Worm (Caenorhabditis elegans): Measurements from ENCODE around the gene Y43F8B.3.
A peak's percentile ranks its signal among the peaks of the same experiment; 100 is the strongest.

Y43F8B.3 gene

ce11 chrV:19520597-19521322 lies 17.9 kb downstream of the Y43F8B.3 start:
- TF ChIP-seq cog-1 (tag; optimal IDR thresholded peaks at IDR 0.05) (no peak), tab-1 (GFP tag; IDR thresholded peaks at IDR 0.05) (no peak), med-1 (GFP tag; optimal IDR thresholded peaks at IDR 0.05; ENCODE audit: insufficient read depth) (no peak), klf-2 (GFP tag; conservative IDR thresholded peaks at IDR 0.05) (no peak), flt-1 (GFP tag; IDR thresholded peaks at IDR 0.05) (no peak), ztf-29 (GFP tag; IDR thresholded peaks at IDR 0.05) (no peak)

ce11 chrV:19521351-19522278 lies 18.7 kb downstream of the Y43F8B.3 start:
- TF ChIP-seq flt-1 (GFP tag; IDR thresholded peaks at IDR 0.05) (no peak), tab-1 (GFP tag; IDR thresholded peaks at IDR 0.05) (0 out of 2 replicates have a peak, but pooled peaks have one; percentile 50), cog-1 (tag; optimal IDR thresholded peaks at IDR 0.05) (no peak)

ce11 chrV:19522551-19523137 lies 19.7 kb downstream of the Y43F8B.3 start:
- TF ChIP-seq T22C8.4 (GFP tag; IDR thresholded peaks at IDR 0.05) (peak; percentile 25; the same call in 1 of the 2 replicates), ref-1 (GFP tag; conservative IDR thresholded peaks at IDR 0.05) (0 out of 2 replicates have a peak, but pooled peaks have one; percentile 47), tab-1 (GFP tag; IDR thresholded peaks at IDR 0.05) (0 out of 2 replicates have a peak, but pooled peaks have one; percentile 68), cog-1 (tag; optimal IDR thresholded peaks at IDR 0.05) (peak; percentile 91), med-1 (GFP tag; optimal IDR thresholded peaks at IDR 0.05; ENCODE audit: insufficient read depth) (no peak), ztf-29 (GFP tag; IDR thresholded peaks at IDR 0.05) (no peak), ztf-23 (GFP tag; IDR thresholded peaks at IDR 0.05) (peak; percentile 63; the same call in 1 of the 2 replicates), klf-2 (GFP tag; conservative IDR thresholded peaks at IDR 0.05) (no peak), flt-1 (GFP tag; IDR thresholded peaks at IDR 0.05) (peak; percentile 85)

- TF ChIP-seq T22C8.4 (GFP tag; IDR thresholded peaks at IDR 0.05) (no peak), cog-1 (tag; optimal IDR thresholded peaks at IDR 0.05) (no peak), flt-1 (GFP tag; IDR thresholded peaks at IDR 0.05) (no peak), ztf-23 (GFP tag; IDR thresholded peaks at IDR 0.05) (no peak), ref-1 (GFP tag; conservative IDR thresholded peaks at IDR 0.05) (no peak), klf-2 (GFP tag; conservative IDR thresholded peaks at IDR 0.05) (no peak), med-1 (GFP tag; optimal IDR thresholded peaks at IDR 0.05; ENCODE audit: insufficient read depth) (no peak)
Observed at ce11 chrV:19524569-19524968, 21.7 kb downstream of the Y43F8B.3 start.

ce11 chrV:19526197-19526596 lies 23.3 kb downstream of the Y43F8B.3 start:
- TF ChIP-seq flt-1 (GFP tag; IDR thresholded peaks at IDR 0.05) = no peak

ce11 chrV:19527565-19527964 lies 24.7 kb downstream of the Y43F8B.3 start:
- TF ChIP-seq klf-2 (GFP tag; conservative IDR thresholded peaks at IDR 0.05) (no peak), T22C8.4 (GFP tag; IDR thresholded peaks at IDR 0.05) (no peak), tab-1 (GFP tag; IDR thresholded peaks at IDR 0.05) (no peak), cog-1 (tag; optimal IDR thresholded peaks at IDR 0.05) (no peak), med-1 (GFP tag; optimal IDR thresholded peaks at IDR 0.05; ENCODE audit: insufficient read depth) (no peak), ztf-23 (GFP tag; IDR thresholded peaks at IDR 0.05) (no peak), ztf-29 (GFP tag; IDR thresholded peaks at IDR 0.05) (no peak)

- TF ChIP-seq ztf-29 (GFP tag; IDR thresholded peaks at IDR 0.05) = peak; percentile 87
Observed at ce11 chrV:19528535-19528934, 25.6 kb downstream of the Y43F8B.3 start.

- TF ChIP-seq flt-1 (GFP tag; IDR thresholded peaks at IDR 0.05) (0 out of 2 replicates have a peak, but pooled peaks have one; percentile 7), klf-2 (GFP tag; conservative IDR thresholded peaks at IDR 0.05) (no peak), T22C8.4 (GFP tag; IDR thresholded peaks at IDR 0.05) (no peak), ztf-29 (GFP tag; IDR thresholded peaks at IDR 0.05) (no peak), cog-1 (tag; optimal IDR thresholded peaks at IDR 0.05) (peak; percentile 84)
Observed at ce11 chrV:19529168-19529567, 26.3 kb downstream of the Y43F8B.3 start.

- TF ChIP-seq med-1 (GFP tag; optimal IDR thresholded peaks at IDR 0.05; ENCODE audit: insufficient read depth) (no peak), T22C8.4 (GFP tag; IDR thresholded peaks at IDR 0.05) (no peak)
Observed at ce11 chrV:19531034-19531433, 28.1 kb downstream of the Y43F8B.3 start.

ce11 chrV:19533010-19533409 lies 30.1 kb downstream of the Y43F8B.3 start, which contains the start of gene Y43F8B.2:
Gene Y43F8B.2, minus strand, starts transcription at chrV:19533110.
- TF ChIP-seq ztf-29 (GFP tag; IDR thresholded peaks at IDR 0.05) = no peak
- TF ChIP-seq ztf-23 (GFP tag; IDR thresholded peaks at IDR 0.05) = no peak
- no peak for TF ChIP-seq flt-1 (GFP tag; IDR thresholded peaks at IDR 0.05)
- no peak for TF ChIP-seq cog-1 (tag; optimal IDR thresholded peaks at IDR 0.05)
- no peak for TF ChIP-seq med-1 (GFP tag; optimal IDR thresholded peaks at IDR 0.05; ENCODE audit: insufficient read depth)
- no peak for TF ChIP-seq T22C8.4 (GFP tag; IDR thresholded peaks at IDR 0.05)
- TF ChIP-seq ref-1 (GFP tag; conservative IDR thresholded peaks at IDR 0.05) = no peak
- no peak for TF ChIP-seq tab-1 (GFP tag; IDR thresholded peaks at IDR 0.05)
- no peak for TF ChIP-seq klf-2 (GFP tag; conservative IDR thresholded peaks at IDR 0.05)
